Fruit fly (Drosophila melanogaster) whole organism, embryonic: ENCODE results near the gene CG16789.
A peak's percentile ranks its signal among the peaks of the same experiment; 100 is the strongest.

Experiments used
- Atf3 ChIP-seq: fragments of 200-800 bp; sonication (Bioruptor generic); optimal IDR thresholded peaks from 3 replicates; lab custom pipeline; 2016; ENCODE audit warnings: missing biosample characterization, missing genetic modification characterization
- B-H1 ChIP-seq: fragments of 200-800 bp; sonication (Bioruptor generic); IDR thresholded peaks from 3 replicates; pipeline ENCODE4 v1.3.6; 2022; ENCODE audit warnings: missing biosample characterization, missing genetic modification characterization
- Bdp1 ChIP-seq: fragments of 200-800 bp; sonication (Bioruptor generic); optimal IDR thresholded peaks from 3 replicates; lab custom pipeline; 2016; ENCODE audit warnings: missing biosample characterization, missing genetic modification characterization
- CG11560 ChIP-seq: fragments of 200-800 bp; sonication (Bioruptor generic); IDR thresholded peaks from 3 replicates; pipeline ENCODE4 v1.3.6; 2022; ENCODE audit warnings: missing biosample characterization, missing genetic modification characterization
- CG12299 ChIP-seq: fragments of 200-800 bp; sonication (Bioruptor generic); optimal IDR thresholded peaks from 2 replicates; lab custom pipeline; 2018; ENCODE audit warnings: missing biosample characterization, mild to moderate bottlenecking, missing genetic modification characterization
- CG12769 ChIP-seq: fragments of 200-800 bp; sonication (Bioruptor generic); optimal IDR thresholded peaks from 2 replicates; lab custom pipeline; 2019; ENCODE audit warnings: missing biosample characterization, mild to moderate bottlenecking, missing genetic modification characterization, moderate library complexity
- CG14441 ChIP-seq: fragments of 200-800 bp; sonication (Bioruptor generic); IDR thresholded peaks from 2 replicates; pipeline ENCODE4 v1.3.6; 2022; ENCODE audit warnings: missing biosample characterization, missing genetic modification characterization
- CG14710 ChIP-seq: fragments of 200-800 bp; sonication (Bioruptor generic); optimal IDR thresholded peaks from 3 replicates; lab custom pipeline; 2019; ENCODE audit warnings: missing biosample characterization, mild to moderate bottlenecking, missing genetic modification characterization, moderate library complexity
- CG1529 ChIP-seq: fragments of 200-800 bp; sonication (Bioruptor generic); optimal IDR thresholded peaks from 3 replicates; lab custom pipeline; 2018; ENCODE audit warnings: missing biosample characterization, missing genetic modification characterization
- CG1603 ChIP-seq: fragments of 200-800 bp; sonication (Bioruptor generic); optimal IDR thresholded peaks from 2 replicates; lab custom pipeline; 2019; ENCODE audit warnings: missing biosample characterization, mild to moderate bottlenecking, missing genetic modification characterization, moderate library complexity
- CG17802 ChIP-seq: fragments of 200-800 bp; sonication (Bioruptor generic); optimal IDR thresholded peaks from 2 replicates; lab custom pipeline; 2018; ENCODE audit warnings: missing biosample characterization, mild to moderate bottlenecking, missing genetic modification characterization, moderate library complexity
- CG18262 ChIP-seq: fragments of 200-800 bp; optimal IDR thresholded peaks from 3 replicates; lab custom pipeline; 2019; ENCODE audit warnings: missing biosample characterization, mild to moderate bottlenecking, missing genetic modification characterization, moderate library complexity
- CG30403 ChIP-seq: fragments of 200-800 bp; sonication (Bioruptor generic); optimal IDR thresholded peaks from 3 replicates; lab custom pipeline; 2016; ENCODE audit warnings: missing biosample characterization, missing genetic modification characterization
- CG3847 ChIP-seq: fragments of 200-800 bp; sonication (Bioruptor generic); IDR thresholded peaks from 2 replicates; pipeline ENCODE4 v1.3.6; 2022; ENCODE audit warnings: missing biosample characterization, missing genetic modification characterization
- CG4282 ChIP-seq: fragments of 200-800 bp; sonication (Bioruptor generic); optimal IDR thresholded peaks from 2 replicates; lab custom pipeline; 2016; ENCODE audit warnings: missing biosample characterization, missing genetic modification characterization
- CG4328 ChIP-seq: fragments of 200-800 bp; sonication (Bioruptor generic); optimal IDR thresholded peaks from 3 replicates; lab custom pipeline; 2017; ENCODE audit warnings: missing biosample characterization, missing genetic modification reagents, missing genetic modification characterization
- CG4424 ChIP-seq: fragments of 200-800 bp; sonication (Bioruptor generic); optimal IDR thresholded peaks from 3 replicates; lab custom pipeline; 2016; ENCODE audit warnings: missing biosample characterization, missing genetic modification characterization
- CG5953 ChIP-seq: fragments of 200-800 bp; sonication (Bioruptor generic); IDR thresholded peaks from 2 replicates; pipeline ENCODE4 v1.3.6; 2022; ENCODE audit warnings: missing biosample characterization, missing genetic modification characterization
- CG6254 ChIP-seq: fragments of 200-800 bp; sonication (Bioruptor generic); optimal IDR thresholded peaks from 3 replicates; lab custom pipeline; 2017; ENCODE audit warnings: mild to moderate bottlenecking, missing biosample characterization, missing genetic modification reagents, missing genetic modification characterization
- CG7271 ChIP-seq: fragments of 200-800 bp; sonication (Bioruptor generic); optimal IDR thresholded peaks from 2 replicates; lab custom pipeline; 2018; ENCODE audit warnings: missing biosample characterization, mild to moderate bottlenecking, missing genetic modification characterization, moderate library complexity
- CG8478 ChIP-seq: fragments of >200 bp; optimal IDR thresholded peaks from 2 replicates; lab custom pipeline; 2018
- Doc3 ChIP-seq: fragments of 200-800 bp; sonication (Bioruptor generic); IDR thresholded peaks from 3 replicates; pipeline ENCODE4 v1.3.6; 2022; ENCODE audit warnings: missing biosample characterization, missing genetic modification characterization; ENCODE audit not compliant: partially characterized antibody
- Hmx ChIP-seq: fragments of 200-800 bp; sonication (Bioruptor generic); optimal IDR thresholded peaks from 2 replicates; lab custom pipeline; 2016; ENCODE audit warnings: missing biosample characterization, missing genetic modification characterization
- Jarid2 ChIP-seq: fragments of 200-800 bp; sonication (Bioruptor generic); optimal IDR thresholded peaks from 3 replicates; lab custom pipeline; 2017; ENCODE audit warnings: mild to moderate bottlenecking, missing biosample characterization, missing genetic modification reagents, missing genetic modification characterization
- Lhr ChIP-seq: fragments of 200-800 bp; sonication (Bioruptor generic); optimal IDR thresholded peaks from 3 replicates; lab custom pipeline; 2017; ENCODE audit warnings: mild to moderate bottlenecking, missing biosample characterization, missing genetic modification reagents, missing genetic modification characterization
- Ravus ChIP-seq: fragments of 200-800 bp; sonication (Bioruptor generic); IDR thresholded peaks from 2 replicates; pipeline ENCODE4 v1.3.6; 2022; ENCODE audit warnings: missing biosample characterization, missing genetic modification characterization
- Sox102F ChIP-seq: fragments of 200-800 bp; sonication (Bioruptor generic); optimal IDR thresholded peaks from 2 replicates; lab custom pipeline; 2018; ENCODE audit warnings: missing biosample characterization, mild to moderate bottlenecking, missing genetic modification characterization, moderate library complexity
- Spps ChIP-seq: fragments of 200-800 bp; sonication (Bioruptor generic); optimal IDR thresholded peaks from 2 replicates; lab custom pipeline; 2018; ENCODE audit warnings: missing biosample characterization, mild to moderate bottlenecking, missing genetic modification characterization
- Stat92E ChIP-seq, 3 experiments: fragments of >200 bp in 2 of 3; fragments of 200-800 bp in 1 of 3; sonication (Bioruptor generic) in 1 of 3; optimal IDR thresholded peaks; 2 replicates each; lab custom pipeline; 2017 to 2019; ENCODE audit warnings: missing biosample characterization in 3 of 3, missing genetic modification characterization in 3 of 3, mild to moderate bottlenecking in 1 of 3, moderate library complexity in 1 of 3
- ap ChIP-seq: fragments of 200-800 bp; sonication (Bioruptor generic); IDR thresholded peaks from 2 replicates; pipeline ENCODE4 v1.3.6; 2022; ENCODE audit warnings: missing biosample characterization, missing genetic modification characterization
- ase ChIP-seq: fragments of 200-800 bp; sonication (Bioruptor generic); IDR thresholded peaks from 3 replicates; pipeline ENCODE4 v1.3.6; 2022; ENCODE audit warnings: missing biosample characterization, missing genetic modification characterization
- bigmax ChIP-seq: fragments of 200-800 bp; sonication (Bioruptor generic); optimal IDR thresholded peaks from 2 replicates; lab custom pipeline; 2018; ENCODE audit warnings: missing biosample characterization, mild to moderate bottlenecking, missing genetic modification characterization
- br ChIP-seq: fragments of >200 bp; optimal IDR thresholded peaks from 2 replicates; lab custom pipeline; 2017
- caup ChIP-seq: fragments of 200-800 bp; sonication (Bioruptor generic); optimal IDR thresholded peaks from 3 replicates; lab custom pipeline; 2017; ENCODE audit warnings: missing biosample characterization, mild to moderate bottlenecking, missing genetic modification characterization, moderate library complexity; ENCODE audit not compliant: severe bottlenecking
- cg ChIP-seq: fragments of 200-800 bp; sonication (Bioruptor generic); optimal IDR thresholded peaks from 3 replicates; lab custom pipeline; 2019; ENCODE audit warnings: missing biosample characterization, mild to moderate bottlenecking, missing genetic modification characterization, moderate library complexity
- ci ChIP-seq: fragments of 200-800 bp; sonication (Bioruptor generic); IDR thresholded peaks from 3 replicates; pipeline ENCODE4 v1.3.6; 2022; ENCODE audit warnings: missing biosample characterization, missing genetic modification characterization
- croc ChIP-seq: fragments of 200-800 bp; sonication (Bioruptor generic); conservative IDR thresholded peaks from 3 replicates; pipeline ENCODE4 v1.3.6; 2022; ENCODE audit warnings: missing biosample characterization, missing genetic modification characterization
- ftz-f1 ChIP-seq: fragments of 200-800 bp; sonication (Bioruptor generic); optimal IDR thresholded peaks from 2 replicates; lab custom pipeline; 2016; ENCODE audit warnings: missing biosample characterization, missing genetic modification characterization
- h ChIP-seq: fragments of >200 bp; optimal IDR thresholded peaks from 2 replicates; lab custom pipeline; 2017
- inv ChIP-seq: fragments of 200-800 bp; sonication (Bioruptor generic); IDR thresholded peaks from 2 replicates; pipeline ENCODE4 v1.3.6; 2022; ENCODE audit warnings: missing biosample characterization, missing genetic modification characterization; ENCODE audit not compliant: partially characterized antibody
- lab ChIP-seq: fragments of 200-800 bp; sonication (Bioruptor generic); optimal IDR thresholded peaks from 3 replicates; lab custom pipeline; 2017; ENCODE audit warnings: missing biosample characterization, missing genetic modification characterization, mild to moderate bottlenecking, moderate library complexity, missing genetic modification reagents
- lmd ChIP-seq: fragments of 200-800 bp; sonication (Bioruptor generic); IDR thresholded peaks from 2 replicates; pipeline ENCODE4 v1.3.6; 2022; ENCODE audit warnings: missing biosample characterization, missing genetic modification characterization
- mam ChIP-seq: fragments of 200-800 bp; sonication (Bioruptor generic); optimal IDR thresholded peaks from 3 replicates; lab custom pipeline; 2016; ENCODE audit warnings: missing biosample characterization, missing genetic modification characterization
- nau ChIP-seq: fragments of 200-800 bp; sonication (Bioruptor generic); optimal IDR thresholded peaks from 3 replicates; lab custom pipeline; 2017; ENCODE audit warnings: missing biosample characterization, mild to moderate bottlenecking, missing genetic modification characterization, missing genetic modification reagents
- p53 ChIP-seq: fragments of 200-800 bp; sonication (Bioruptor generic); optimal IDR thresholded peaks from 2 replicates; lab custom pipeline; 2016; ENCODE audit warnings: missing biosample characterization, missing genetic modification characterization
- pita ChIP-seq: fragments of 200-800 bp; sonication (Bioruptor generic); optimal IDR thresholded peaks from 2 replicates; lab custom pipeline; 2017; ENCODE audit warnings: missing biosample characterization, mild to moderate bottlenecking, missing genetic modification characterization
- slbo ChIP-seq: fragments of 200-800 bp; sonication (Bioruptor generic); IDR thresholded peaks from 2 replicates; pipeline ENCODE4 v1.3.6; 2022; ENCODE audit warnings: missing biosample characterization, missing genetic modification characterization
- slou ChIP-seq: fragments of 200-800 bp; sonication (Bioruptor generic); optimal IDR thresholded peaks from 3 replicates; lab custom pipeline; 2016; ENCODE audit warnings: missing biosample characterization, missing genetic modification characterization
- toy ChIP-seq: fragments of 200-800 bp; sonication (Bioruptor generic); IDR thresholded peaks from 2 replicates; pipeline ENCODE4 v1.3.6; 2022; ENCODE audit warnings: missing biosample characterization, missing genetic modification characterization
- tx ChIP-seq: fragments of 200-800 bp; sonication (Bioruptor generic); optimal IDR thresholded peaks from 2 replicates; lab custom pipeline; 2016; ENCODE audit warnings: missing biosample characterization, missing genetic modification characterization
- wdn ChIP-seq: fragments of 200-800 bp; sonication (Bioruptor generic); IDR thresholded peaks from 2 replicates; pipeline ENCODE4 v1.3.6; 2022; ENCODE audit warnings: missing biosample characterization, missing genetic modification characterization
- zf30C ChIP-seq: fragments of 200-800 bp; sonication (Bioruptor generic); optimal IDR thresholded peaks from 3 replicates; lab custom pipeline; 2018; ENCODE audit warnings: missing biosample characterization, mild to moderate bottlenecking, missing genetic modification characterization

The CG16789 gene

dm6 chr3R:9618331-9618730, 52.3 kb downstream of the CG16789 start (continued):
- TF ChIP-seq ci (GFP tag; lab: Robert Waterston, UW) (peak; percentile 93), h (no peak), Atf3 (peak; percentile 68), toy (peak; percentile 62; the same call in 1 of the 2 replicates), Sox102F (GFP tag; lab: Kevin White, UChicago) (peak; percentile 86), Lhr (peak; percentile 25), Spps (peak; percentile 18), slbo (GFP tag; lab: Robert Waterston, UW) (peak; percentile 80), CG4424 (peak; percentile 77), p53 (no peak), CG8478 (lab: Kevin White, UChicago) (no peak), CG14441 (GFP tag; lab: Robert Waterston, UW) (peak; percentile 79), CG7271 (tag; lab: Kevin White, UChicago) (no peak), Hmx (GFP tag; lab: Kevin White, UChicago) (no peak), croc (GFP tag; lab: Robert Waterston, UW) (peak; percentile 75), ase (GFP tag; lab: Robert Waterston, UW) (peak; percentile 74; the same call in 2 of the 3 replicates), B-H1 (peak; percentile 61), Doc3 (GFP tag; lab: Robert Waterston, UW) (no peak), inv (no peak), Ravus (GFP tag; lab: Robert Waterston, UW) (no peak), CG18262 (peak; percentile 45), CG30403 (GFP tag; lab: Kevin White, UChicago) (peak; percentile 78), wdn (GFP tag; lab: Robert Waterston, UW) (no peak), ftz-f1 (GFP tag; lab: Kevin White, UChicago) (no peak), pita (GFP tag; lab: Kevin White, UChicago) (no peak), CG5953 (GFP tag; lab: Robert Waterston, UW) (peak; percentile 79), CG12769 (peak; percentile 70), Bdp1 (GFP tag; lab: Kevin White, UChicago) (peak; percentile 34), CG14710 (peak; percentile 63), nau (GFP tag; lab: Kevin White, UChicago) (peak; percentile 59), CG17802 (tag; lab: Kevin White, UChicago) (peak; percentile 42), CG3847 (GFP tag; lab: Robert Waterston, UW) (peak; percentile 55), CG12299 (tag; lab: Kevin White, UChicago) (no peak), caup (GFP tag; lab: Kevin White, UChicago) (peak; percentile 45), cg (GFP tag; lab: Kevin White, UChicago) (no peak), Jarid2 (GFP tag; lab: Kevin White, UChicago) (peak; percentile 32), mam (peak; percentile 63), CG11560 (tag; lab: Robert Waterston, UW) (peak; percentile 34; the same call in 1 of the 3 replicates), zf30C (GFP tag; lab: Kevin White, UChicago) (no peak), slou (GFP tag; lab: Kevin White, UChicago) (peak; percentile 10), Stat92E (GFP tag; optimal IDR thresholded peaks at IDR 0.05; lab: Kevin White, UChicago) (no peak), CG1603 (peak; percentile 87), ap (GFP tag; lab: Robert Waterston, UW) (peak; percentile 71), CG6254 (GFP tag; lab: Kevin White, UChicago) (peak; percentile 52), CG4328 (no peak), CG4282 (GFP tag; lab: Kevin White, UChicago) (no peak), bigmax (GFP tag; lab: Kevin White, UChicago) (no peak), CG1529 (peak; percentile 62), br (no peak), tx (GFP tag; lab: Kevin White, UChicago) (peak; percentile 50), lmd (peak; percentile 84), lab (GFP tag; lab: Kevin White, UChicago) (peak; percentile 78)
